Worm (Caenorhabditis elegans): ENCODE measurements around the gene Y51H7C.8.

- TF ChIP-seq tab-1 (GFP tag; IDR thresholded peaks at IDR 0.05) (no peak), T22C8.4 (GFP tag; IDR thresholded peaks at IDR 0.05) (no peak), flt-1 (GFP tag; IDR thresholded peaks at IDR 0.05) (no peak), ztf-29 (GFP tag; IDR thresholded peaks at IDR 0.05) (no peak), med-1 (GFP tag; optimal IDR thresholded peaks at IDR 0.05; ENCODE audit: insufficient read depth) (no peak)
Observed at ce11 chrII:1372138-1372537, 29.4 kb upstream of the Y51H7C.8 start.
